Worm (Caenorhabditis elegans): ENCODE measurements around the gene H01M10.1.
A peak's percentile ranks its signal among the peaks of the same experiment; 100 is the strongest.

The H01M10.1 gene

DNA sequence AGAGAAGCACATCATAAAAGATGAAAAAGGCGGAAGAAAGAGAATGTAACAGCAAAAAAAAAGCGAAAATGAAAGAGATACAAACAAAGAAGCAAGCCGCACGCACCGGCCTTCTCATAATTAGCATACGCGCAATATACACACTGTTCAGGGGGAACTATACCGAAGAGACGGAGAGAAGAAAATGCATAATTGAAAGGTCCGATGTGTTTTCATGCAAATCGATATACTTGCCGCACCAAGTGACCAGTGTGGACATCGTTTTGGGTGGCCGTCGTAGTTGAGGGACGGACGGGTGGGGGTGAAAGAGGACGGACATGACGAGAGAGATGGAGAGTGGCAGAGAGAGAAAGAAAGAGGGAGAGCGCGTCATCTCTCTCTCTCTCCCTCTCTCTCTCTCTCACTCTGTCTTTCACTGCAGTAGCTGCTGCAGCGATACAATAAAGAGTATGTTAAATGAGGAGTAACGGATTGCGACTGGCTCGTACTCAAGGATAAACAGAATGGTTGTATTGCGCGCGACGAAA, 44.1 kb downstream of the H01M10.1 start (continued):
- TF ChIP-seq mdl-1 (tag; optimal IDR thresholded peaks at IDR 0.05) (peak in 1 of 2 experiments; percentile 78), hlh-30 (tag; optimal IDR thresholded peaks at IDR 0.05; ENCODE audit: insufficient read depth) (peak; percentile 59), nhr-48 (tag; optimal IDR thresholded peaks at IDR 0.05) (peak; percentile 9), sdz-12 (GFP tag; optimal IDR thresholded peaks at IDR 0.05) (no peak), nhr-10 (tag; optimal IDR thresholded peaks at IDR 0.05) (no peak), rbr-2 (tag; optimal IDR thresholded peaks at IDR 0.05) (peak; percentile 85), skn-1 (tag; optimal IDR thresholded peaks at IDR 0.05) (no peak), mes-2 (tag; optimal IDR thresholded peaks at IDR 0.05; ENCODE audit: poor library complexity, severe bottlenecking) (peak; percentile 64), lir-3 (tag; optimal IDR thresholded peaks at IDR 0.05) (no peak), hmg-1.1 (GFP tag; IDR thresholded peaks at IDR 0.05) (peak; percentile 77), nhr-28 (tag; optimal IDR thresholded peaks at IDR 0.05) (peak; percentile 42), nhr-42 (GFP tag; IDR thresholded peaks at IDR 0.05) (no peak), ceh-32 (tag; optimal IDR thresholded peaks at IDR 0.05; ENCODE audit: poor library complexity) (no peak), hlh-11 (tag; optimal IDR thresholded peaks at IDR 0.05) (peak; percentile 75), unc-130 (GFP tag; optimal IDR thresholded peaks at IDR 0.05) (no peak), ZK337.2 (GFP tag; IDR thresholded peaks at IDR 0.05) (no peak), hif-1 (tag; optimal IDR thresholded peaks at IDR 0.05) (peak in 1 of 2 experiments; percentile 93), aha-1 (tag) (peak; percentile 99), T20F7.1 (GFP tag; optimal IDR thresholded peaks at IDR 0.05) (no peak), nhr-76 (tag; optimal IDR thresholded peaks at IDR 0.05) (no peak), fkh-10 (GFP tag; optimal IDR thresholded peaks at IDR 0.05) (peak; percentile 92), nhr-41 (GFP tag; IDR thresholded peaks at IDR 0.05) (no peak), Y5F2A.4 (GFP tag; optimal IDR thresholded peaks at IDR 0.05) (no peak), unc-62 (GFP tag; optimal IDR thresholded peaks at IDR 0.05 in 1 of 2) (peak in 1 of 2 experiments; percentile 99), unc-62 (tag; optimal IDR thresholded peaks at IDR 0.05) (no peak), dve-1 (tag; optimal IDR thresholded peaks at IDR 0.05; ENCODE audit: insufficient read depth) (peak; percentile 69), set-16 (GFP tag; IDR thresholded peaks at IDR 0.05) (peak; percentile 83), nhr-102 (tag; optimal IDR thresholded peaks at IDR 0.05) (no peak), mxl-2 (GFP tag; conservative IDR thresholded peaks at IDR 0.05) (no peak), gei-8 (GFP tag; optimal IDR thresholded peaks at IDR 0.05) (no peak), Y75B8A.6 (GFP tag; IDR thresholded peaks at IDR 0.05) (no peak), lin-29 (GFP tag; IDR thresholded peaks at IDR 0.05) (no peak), ZK546.5 (tag; optimal IDR thresholded peaks at IDR 0.05) (no peak), spr-1 (tag; optimal IDR thresholded peaks at IDR 0.05) (peak; percentile 1), daf-16 (GFP tag; optimal IDR thresholded peaks at IDR 0.05) (peak in 1 of 2 experiments; percentile 87), daf-16 (tag; optimal IDR thresholded peaks at IDR 0.05) (no peak), dmd-9 (GFP tag; IDR thresholded peaks at IDR 0.05) (no peak)

DNA sequence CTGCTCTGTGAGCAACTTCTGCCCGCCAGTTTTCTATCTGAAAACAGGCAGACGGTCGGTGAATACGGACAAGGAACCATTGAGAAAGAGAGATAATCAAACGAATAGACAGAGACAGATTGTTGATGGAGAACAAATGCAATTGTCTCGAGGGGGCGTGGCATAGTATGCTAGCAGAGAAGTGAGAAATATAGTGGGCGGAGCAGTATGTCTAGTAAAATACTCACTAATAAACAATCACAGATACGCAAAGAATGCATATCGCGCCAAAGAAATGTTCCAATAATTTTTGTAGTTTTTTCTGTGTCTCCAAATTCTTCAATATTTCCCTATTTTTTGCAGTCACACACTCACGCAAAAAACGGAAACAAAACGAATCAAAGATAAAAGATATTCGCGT, 48.0 kb downstream of the H01M10.1 start, which contains the start of gene tbc-12:
TSS of gene tbc-12 (minus strand) at position 101 of the 400 bp plus-strand sequence.
- no peak for TF ChIP-seq T20F7.1 (GFP tag; optimal IDR thresholded peaks at IDR 0.05)
- TF ChIP-seq nhr-6 (tag; optimal IDR thresholded peaks at IDR 0.05): no peak
- peak in 1 of 2 experiments; percentile 67 for TF ChIP-seq unc-62 (GFP tag; optimal IDR thresholded peaks at IDR 0.05 in 1 of 2)
- no peak for TF ChIP-seq unc-62 (tag; optimal IDR thresholded peaks at IDR 0.05)
- no peak for TF ChIP-seq dmd-6 (GFP tag; IDR thresholded peaks at IDR 0.05)
- TF ChIP-seq ctbp-1 (GFP tag; IDR thresholded peaks at IDR 0.05): no peak
